Worm (Caenorhabditis elegans) whole organism, L2 larva: ENCODE results near the gene nmad-1.
A peak's percentile ranks its signal among the peaks of the same experiment; 100 is the strongest.

Source experiments
- C34F6.9 ChIP-seq: fragments of 150-350 bp; optimal IDR thresholded peaks from 2 replicates; lab custom pipeline; 2014; ENCODE audit warnings: missing biosample characterization, missing genetic modification characterization
- F13H6.1 ChIP-seq: sonication (generic microtip); optimal IDR thresholded peaks from 2 replicates; lab custom pipeline; 2016; ENCODE audit warnings: missing genetic modification characterization, missing compliant biosample characterization
- R02D3.7 ChIP-seq: fragments of 150-350 bp; optimal IDR thresholded peaks from 2 replicates; lab custom pipeline; 2014; ENCODE audit warnings: missing biosample characterization, missing genetic modification characterization
- ZK546.5 ChIP-seq: sonication (generic microtip); optimal IDR thresholded peaks from 2 replicates; lab custom pipeline; 2017; ENCODE audit warnings: missing biosample characterization, missing genetic modification characterization
- blmp-1 ChIP-seq: sonication (generic microtip); optimal IDR thresholded peaks from 2 replicates; lab custom pipeline; 2017; ENCODE audit warnings: missing genetic modification characterization, mild to moderate bottlenecking, missing compliant biosample characterization, antibody characterized with exemption, moderate library complexity; ENCODE audit not compliant: insufficient read depth
- ceh-16 ChIP-seq: fragments of 150-350 bp; optimal IDR thresholded peaks from 2 replicates; lab custom pipeline; 2014; ENCODE audit warnings: missing biosample characterization, missing genetic modification characterization
- ceh-82 ChIP-seq: fragments of 150-350 bp; optimal IDR thresholded peaks from 2 replicates; lab custom pipeline; 2014; ENCODE audit warnings: missing biosample characterization, missing genetic modification characterization
- crh-2 ChIP-seq: sonication (generic microtip); optimal IDR thresholded peaks from 2 replicates; lab custom pipeline; 2017; ENCODE audit warnings: missing biosample characterization, missing genetic modification characterization
- dmd-4 ChIP-seq: sonication (generic microtip); optimal IDR thresholded peaks from 2 replicates; lab custom pipeline; 2017; ENCODE audit warnings: missing biosample characterization, missing genetic modification characterization
- elt-3 ChIP-seq: sonication (generic microtip); optimal IDR thresholded peaks from 2 replicates; lab custom pipeline; 2017; ENCODE audit warnings: missing biosample characterization, missing genetic modification characterization
- fos-1 ChIP-seq: fragments of 150-350 bp; optimal IDR thresholded peaks from 2 replicates; lab custom pipeline; 2014; ENCODE audit warnings: missing biosample characterization, missing genetic modification characterization
- gmeb-1 ChIP-seq: fragments of 150-350 bp; optimal IDR thresholded peaks from 2 replicates; lab custom pipeline; 2014; ENCODE audit warnings: missing biosample characterization, missing genetic modification characterization
- lin-11 ChIP-seq: fragments of 150-350 bp; sonication (generic microtip); optimal IDR thresholded peaks from 2 replicates; lab custom pipeline; 2014; ENCODE audit warnings: missing biosample characterization, missing genetic modification characterization, inconsistent platforms, mixed read lengths
- lin-13 ChIP-seq: fragments of 150-350 bp; optimal IDR thresholded peaks from 2 replicates; lab custom pipeline; 2014; ENCODE audit warnings: missing biosample characterization, missing genetic modification reagents, missing genetic modification characterization
- lsy-2 ChIP-seq, 2 experiments: fragments of 150-350 bp in 1 of 2; sonication (generic microtip) in 1 of 2; optimal IDR thresholded peaks; 2 replicates each; lab custom pipeline; 2014 to 2017; ENCODE audit warnings: missing biosample characterization in 2 of 2, missing genetic modification characterization in 2 of 2
- mab-5 ChIP-seq: fragments of 150-350 bp; optimal IDR thresholded peaks from 2 replicates; lab custom pipeline; 2014; ENCODE audit warnings: missing biosample characterization, missing genetic modification characterization
- mbf-1 ChIP-seq: sonication (generic microtip); optimal IDR thresholded peaks from 2 replicates; lab custom pipeline; 2017; ENCODE audit warnings: missing biosample characterization, missing genetic modification characterization
- mdl-1 ChIP-seq, 2 experiments: fragments of 150-350 bp in 1 of 2; sonication (generic microtip) in 1 of 2; optimal IDR thresholded peaks; 2 replicates each; lab custom pipeline; 2017; ENCODE audit warnings: missing biosample characterization in 2 of 2, missing genetic modification characterization in 2 of 2
- nhr-10 ChIP-seq: sonication (generic microtip); optimal IDR thresholded peaks from 2 replicates; lab custom pipeline; 2017; ENCODE audit warnings: missing biosample characterization, missing genetic modification characterization
- nhr-12 ChIP-seq: fragments of 150-350 bp; optimal IDR thresholded peaks from 2 replicates; lab custom pipeline; 2014; ENCODE audit warnings: missing biosample characterization, missing genetic modification characterization
- nhr-129 ChIP-seq: fragments of 150-350 bp; optimal IDR thresholded peaks from 2 replicates; lab custom pipeline; 2014; ENCODE audit warnings: missing biosample characterization, missing genetic modification characterization
- nhr-21 ChIP-seq: fragments of 150-350 bp; optimal IDR thresholded peaks from 2 replicates; lab custom pipeline; 2014; ENCODE audit warnings: missing biosample characterization, missing genetic modification characterization
- nhr-25 ChIP-seq: fragments of 150-350 bp; sonication (generic microtip); optimal IDR thresholded peaks from 3 replicates; lab custom pipeline; 2014; ENCODE audit warnings: missing biosample characterization, missing genetic modification characterization
- nhr-6 ChIP-seq: fragments of 150-350 bp; optimal IDR thresholded peaks from 2 replicates; lab custom pipeline; 2014; ENCODE audit warnings: missing biosample characterization, missing genetic modification characterization
- nhr-77 ChIP-seq: fragments of 150-350 bp; optimal IDR thresholded peaks from 2 replicates; lab custom pipeline; 2014; ENCODE audit warnings: missing biosample characterization, missing genetic modification characterization
- peb-1 ChIP-seq: fragments of 150-350 bp; optimal IDR thresholded peaks from 2 replicates; lab custom pipeline; 2014; ENCODE audit warnings: missing biosample characterization, missing genetic modification characterization
- sem-4 ChIP-seq: fragments of 150-350 bp; optimal IDR thresholded peaks from 2 replicates; lab custom pipeline; 2014; ENCODE audit warnings: missing biosample characterization, missing genetic modification reagents, missing genetic modification characterization
- skn-1 ChIP-seq: sonication (generic microtip); optimal IDR thresholded peaks from 2 replicates; lab custom pipeline; 2017; ENCODE audit warnings: missing biosample characterization, missing genetic modification characterization
- sma-3 ChIP-seq: sonication (generic microtip); optimal IDR thresholded peaks from 2 replicates; lab custom pipeline; 2016; ENCODE audit warnings: missing genetic modification reagents, missing genetic modification characterization, missing compliant biosample characterization
- sma-9 ChIP-seq, 2 experiments: fragments of 150-350 bp in 1 of 2; sonication (generic microtip) in 1 of 2; optimal IDR thresholded peaks; 2 replicates each; lab custom pipeline; 2014 to 2016; ENCODE audit warnings: missing genetic modification characterization in 2 of 2, mild to moderate bottlenecking in 1 of 2, missing biosample characterization in 1 of 2, missing compliant biosample characterization in 1 of 2, missing genetic modification reagents in 1 of 2, moderate library complexity in 1 of 2
- snpc-4 ChIP-seq: fragments of 150-350 bp; optimal IDR thresholded peaks from 2 replicates; lab custom pipeline; 2014; ENCODE audit warnings: missing biosample characterization, missing genetic modification characterization
- unc-55 ChIP-seq: fragments of 150-350 bp; sonication (generic microtip); optimal IDR thresholded peaks from 3 replicates; lab custom pipeline; 2014; ENCODE audit warnings: missing biosample characterization, missing genetic modification reagents, missing genetic modification characterization
- zag-1 ChIP-seq: fragments of 150-350 bp; optimal IDR thresholded peaks from 2 replicates; lab custom pipeline; 2014; ENCODE audit warnings: missing biosample characterization, missing genetic modification characterization
- ztf-1 ChIP-seq: fragments of 200-800 bp; sonication (Bioruptor generic); conservative IDR thresholded peaks from 2 replicates; pipeline ENCODE4 v1.3.6; 2022; ENCODE audit warnings: missing genetic modification characterization, missing compliant biosample characterization
- ztf-11 ChIP-seq: sonication (generic microtip); optimal IDR thresholded peaks from 2 replicates; lab custom pipeline; 2017; ENCODE audit warnings: missing biosample characterization, missing genetic modification characterization

nmad-1 gene

ce11 chrIII:5599958-5600357 is 45.2 kb upstream of the nmad-1 start, which contains the start of gene wdr-37:
TSS of gene wdr-37 (minus strand) at chrIII:5600058.
- TF ChIP-seq R02D3.7 (tag; lab: Kevin White, UChicago) (no peak), nhr-25 (peak; percentile 5)

- TF ChIP-seq fos-1 = peak; percentile 73
- peak; percentile 9 for TF ChIP-seq sma-3
- TF ChIP-seq nhr-129 (tag; lab: Kevin White, UChicago) = no peak
- no peak for TF ChIP-seq ceh-16 (tag; lab: Kevin White, UChicago)
Observed at ce11 chrIII:5595445-5595844, 40.7 kb upstream of the nmad-1 start, which contains the start of gene ced-6. TSS of gene ced-6 (plus strand) at chrIII:5595771.

- no peak for TF ChIP-seq nhr-12 (tag; lab: Kevin White, UChicago)
- TF ChIP-seq nhr-21 (tag; lab: Kevin White, UChicago) = peak; percentile 30
- TF ChIP-seq sma-3 = peak; percentile 43
- no peak for TF ChIP-seq zag-1
- TF ChIP-seq nhr-25 = peak; percentile 71
- peak; percentile 7 for TF ChIP-seq sma-9 (GFP tag; optimal IDR thresholded peaks at IDR 0.05; lab: Kevin White, UChicago)
- TF ChIP-seq sma-9 (tag; optimal IDR thresholded peaks at IDR 0.05; lab: Kevin White, UChicago) = no peak
- TF ChIP-seq sem-4 (tag; lab: Kevin White, UChicago) = no peak
- TF ChIP-seq fos-1 = peak; percentile 19
Observed at ce11 chrIII:5594350-5594749, 39.6 kb upstream of the nmad-1 start.

- TF ChIP-seq sem-4 (tag; lab: Kevin White, UChicago) (no peak), peb-1 (tag; lab: Kevin White, UChicago) (no peak), F13H6.1 (peak; percentile 6), R02D3.7 (tag; lab: Kevin White, UChicago) (peak; percentile 53), lin-13 (GFP tag; lab: Kevin White, UChicago) (peak; percentile 77), snpc-4 (tag; lab: Kevin White, UChicago) (peak; percentile 17), blmp-1 (tag; lab: Kevin White, UChicago) (peak; percentile 33), fos-1 (peak; percentile 17), nhr-129 (tag; lab: Kevin White, UChicago) (peak; percentile 28), ztf-1 (GFP tag; lab: Robert Waterston, UW) (no peak), crh-2 (peak; percentile 57), nhr-6 (no peak), ceh-82 (tag; lab: Kevin White, UChicago) (no peak), sma-9 (GFP tag; optimal IDR thresholded peaks at IDR 0.05; lab: Kevin White, UChicago) (peak; percentile 38), sma-9 (tag; optimal IDR thresholded peaks at IDR 0.05; lab: Kevin White, UChicago) (no peak), nhr-77 (tag; lab: Kevin White, UChicago) (no peak), ztf-11 (tag; lab: Kevin White, UChicago) (no peak), elt-3 (tag; lab: Kevin White, UChicago) (no peak), ZK546.5 (tag; lab: Kevin White, UChicago) (no peak), skn-1 (tag; lab: Kevin White, UChicago) (no peak), dmd-4 (tag; lab: Kevin White, UChicago) (no peak), ceh-16 (tag; lab: Kevin White, UChicago) (peak; percentile 4), unc-55 (GFP tag; lab: Kevin White, UChicago) (peak; percentile 89), sma-3 (peak; percentile 57), nhr-25 (peak; percentile 23), C34F6.9 (peak; percentile 84), lin-11 (peak; percentile 80), nhr-21 (tag; lab: Kevin White, UChicago) (peak; percentile 16), lsy-2 (tag; optimal IDR thresholded peaks at IDR 0.05; lab: Kevin White, UChicago) (peak; percentile 29 to 85), nhr-10 (tag; lab: Kevin White, UChicago) (no peak), zag-1 (no peak), mbf-1 (tag; lab: Kevin White, UChicago) (no peak), gmeb-1 (peak; percentile 80), mdl-1 (tag; optimal IDR thresholded peaks at IDR 0.05; lab: Kevin White, UChicago) (no peak)
Observed at ce11 chrIII:5591668-5592149, 37.0 kb upstream of the nmad-1 start, which contains the start of the genes ddx-15 and ucr-1. TSS of gene ddx-15 (minus strand) at chrIII:5591718. TSS of gene ucr-1 (plus strand) at chrIII:5592135.

ce11 chrIII:5588746-5589145 is 34.0 kb upstream of the nmad-1 start:
- no peak for TF ChIP-seq sem-4 (tag; lab: Kevin White, UChicago)
- TF ChIP-seq nhr-10 (tag; lab: Kevin White, UChicago) = no peak
- TF ChIP-seq ZK546.5 (tag; lab: Kevin White, UChicago) = no peak
- TF ChIP-seq mab-5 = no peak
- TF ChIP-seq nhr-77 (tag; lab: Kevin White, UChicago) = no peak
- TF ChIP-seq snpc-4 (tag; lab: Kevin White, UChicago) = no peak
